Worm (Caenorhabditis elegans) whole organism, mixed stage, embryonic: ENCODE results near the gene snt-7.

ENCODE experiments used
- M03D4.4 ChIP-seq: sonication (generic microtip); optimal IDR thresholded peaks from 2 replicates; lab custom pipeline; 2017; ENCODE audit warnings: mild to moderate bottlenecking, missing genetic modification characterization, missing compliant biosample characterization
- bed-3 ChIP-seq: fragments of 200-800 bp; sonication (Bioruptor generic); optimal IDR thresholded peaks from 3 replicates; lab custom pipeline; 2018; ENCODE audit warnings: mild to moderate bottlenecking, missing genetic modification characterization, moderate library complexity, missing compliant biosample characterization
- blmp-1 ChIP-seq: fragments of 150-350 bp; optimal IDR thresholded peaks from 2 replicates; lab custom pipeline; 2014; ENCODE audit warnings: missing biosample characterization, missing genetic modification characterization
- ceh-39 ChIP-seq: fragments of 150-350 bp; optimal IDR thresholded peaks from 2 replicates; lab custom pipeline; 2014; ENCODE audit warnings: missing biosample characterization, missing genetic modification characterization
- ceh-43 ChIP-seq: fragments of 200-800 bp; sonication (Bioruptor generic); optimal IDR thresholded peaks from 2 replicates; lab custom pipeline; 2018; ENCODE audit warnings: mild to moderate bottlenecking, missing genetic modification characterization, moderate library complexity, missing compliant biosample characterization
- ceh-83 ChIP-seq: fragments of 200-800 bp; sonication (Bioruptor generic); optimal IDR thresholded peaks from 2 replicates; lab custom pipeline; 2018; ENCODE audit warnings: mild to moderate bottlenecking, missing genetic modification characterization, missing compliant biosample characterization
- ces-1 ChIP-seq: fragments of 150-350 bp; optimal IDR thresholded peaks from 2 replicates; lab custom pipeline; 2014; ENCODE audit warnings: missing biosample characterization, missing genetic modification reagents, missing genetic modification characterization
- cnd-1 ChIP-seq: fragments of 200-800 bp; sonication (Bioruptor generic); optimal IDR thresholded peaks from 2 replicates; lab custom pipeline; 2018; ENCODE audit warnings: mild to moderate bottlenecking, missing genetic modification characterization, missing compliant biosample characterization
- drap-1 ChIP-seq: fragments of 200-800 bp; sonication (Bioruptor generic); optimal IDR thresholded peaks from 3 replicates; lab custom pipeline; 2018; ENCODE audit warnings: mild to moderate bottlenecking, missing genetic modification characterization, missing compliant biosample characterization
- elt-1 ChIP-seq: sonication (generic microtip); optimal IDR thresholded peaks from 2 replicates; lab custom pipeline; 2017; ENCODE audit warnings: missing genetic modification characterization, mild to moderate bottlenecking, missing compliant biosample characterization, antibody characterized with exemption, moderate library complexity, borderline replicate concordance; ENCODE audit not compliant: insufficient read depth
- elt-3 ChIP-seq: fragments of 150-350 bp; optimal IDR thresholded peaks from 2 replicates; lab custom pipeline; 2014; ENCODE audit warnings: missing biosample characterization, missing genetic modification characterization
- flh-1 ChIP-seq: fragments of 200-800 bp; sonication (Bioruptor generic); optimal IDR thresholded peaks from 2 replicates; lab custom pipeline; 2018; ENCODE audit warnings: mild to moderate bottlenecking, missing genetic modification characterization, moderate library complexity, missing compliant biosample characterization
- ham-2 ChIP-seq: fragments of 200-800 bp; sonication (Bioruptor generic); optimal IDR thresholded peaks from 2 replicates; lab custom pipeline; 2018; ENCODE audit warnings: mild to moderate bottlenecking, missing genetic modification characterization, missing compliant biosample characterization
- hlh-1 ChIP-seq: fragments of 150-350 bp; optimal IDR thresholded peaks from 2 replicates; lab custom pipeline; 2014; ENCODE audit warnings: missing biosample characterization, missing genetic modification reagents, missing genetic modification characterization
- lin-13 ChIP-seq: fragments of 150-350 bp; optimal IDR thresholded peaks from 2 replicates; lab custom pipeline; 2014; ENCODE audit warnings: missing biosample characterization, missing genetic modification characterization
- lin-32 ChIP-seq: fragments of 200-800 bp; sonication (Bioruptor generic); optimal IDR thresholded peaks from 2 replicates; lab custom pipeline; 2018; ENCODE audit warnings: mild to moderate bottlenecking, missing genetic modification characterization, missing compliant biosample characterization
- lsy-2 ChIP-seq: fragments of 150-350 bp; optimal IDR thresholded peaks from 2 replicates; lab custom pipeline; 2014; ENCODE audit warnings: missing biosample characterization, missing genetic modification characterization
- mab-5 ChIP-seq: fragments of 150-350 bp; optimal IDR thresholded peaks from 2 replicates; lab custom pipeline; 2014; ENCODE audit warnings: missing biosample characterization, missing genetic modification characterization
- mep-1 ChIP-seq: fragments of 150-350 bp; optimal IDR thresholded peaks from 2 replicates; lab custom pipeline; 2017; ENCODE audit warnings: missing biosample characterization, missing genetic modification reagents, missing genetic modification characterization, inconsistent platforms
- mls-2 ChIP-seq: sonication (generic microtip); optimal IDR thresholded peaks from 2 replicates; lab custom pipeline; 2016; ENCODE audit warnings: mild to moderate bottlenecking, missing genetic modification characterization, moderate library complexity, missing compliant biosample characterization
- nhr-12 ChIP-seq: fragments of 150-350 bp; optimal IDR thresholded peaks from 2 replicates; lab custom pipeline; 2014; ENCODE audit warnings: missing biosample characterization, missing genetic modification characterization
- nhr-2 ChIP-seq: fragments of 150-350 bp; optimal IDR thresholded peaks from 2 replicates; lab custom pipeline; 2014; ENCODE audit warnings: missing biosample characterization, missing genetic modification characterization
- nhr-237 ChIP-seq: fragments of 150-350 bp; optimal IDR thresholded peaks from 2 replicates; lab custom pipeline; 2014; ENCODE audit warnings: missing biosample characterization, missing genetic modification characterization
- nhr-28 ChIP-seq: fragments of 150-350 bp; optimal IDR thresholded peaks from 2 replicates; lab custom pipeline; 2014; ENCODE audit warnings: missing biosample characterization, missing genetic modification characterization
- nhr-76 ChIP-seq: sonication (generic microtip); optimal IDR thresholded peaks from 2 replicates; lab custom pipeline; 2017; ENCODE audit warnings: missing biosample characterization, missing genetic modification characterization
- pha-4 ChIP-seq: fragments of 150-350 bp; optimal IDR thresholded peaks from 2 replicates; lab custom pipeline; 2018; ENCODE audit warnings: missing biosample characterization, missing genetic modification reagents, missing genetic modification characterization
- sem-2 ChIP-seq: fragments of 200-800 bp; sonication (Bioruptor generic); optimal IDR thresholded peaks from 2 replicates; lab custom pipeline; 2018; ENCODE audit warnings: mild to moderate bottlenecking, missing genetic modification characterization, missing compliant biosample characterization
- snpc-4 ChIP-seq: fragments of 150-350 bp; optimal IDR thresholded peaks from 2 replicates; lab custom pipeline; 2014; ENCODE audit warnings: missing biosample characterization, missing genetic modification characterization
- sptf-1 ChIP-seq: sonication (generic microtip); optimal IDR thresholded peaks from 2 replicates; lab custom pipeline; 2017; ENCODE audit warnings: mild to moderate bottlenecking, missing genetic modification characterization, moderate library complexity, missing compliant biosample characterization
- tbx-8 ChIP-seq: fragments of 200-800 bp; sonication (Bioruptor generic); optimal IDR thresholded peaks from 2 replicates; lab custom pipeline; 2018; ENCODE audit warnings: mild to moderate bottlenecking, missing genetic modification characterization, moderate library complexity, missing compliant biosample characterization
- unc-120 ChIP-seq: sonication (generic microtip); optimal IDR thresholded peaks from 2 replicates; lab custom pipeline; 2017; ENCODE audit warnings: missing genetic modification characterization, missing compliant biosample characterization; ENCODE audit not compliant: poor library complexity, severe bottlenecking
- unc-39 ChIP-seq: fragments of 150-350 bp; optimal IDR thresholded peaks from 2 replicates; lab custom pipeline; 2014; ENCODE audit warnings: missing biosample characterization, missing genetic modification characterization
- unc-62 ChIP-seq: fragments of 150-350 bp; optimal IDR thresholded peaks from 2 replicates; lab custom pipeline; 2014; ENCODE audit warnings: missing biosample characterization, missing genetic modification reagents, missing genetic modification characterization
- zip-8 ChIP-seq: fragments of 150-350 bp; optimal IDR thresholded peaks from 2 replicates; lab custom pipeline; 2014; ENCODE audit warnings: missing biosample characterization, missing genetic modification characterization
- ztf-11 ChIP-seq: fragments of 150-350 bp; optimal IDR thresholded peaks from 2 replicates; lab custom pipeline; 2014; ENCODE audit warnings: missing biosample characterization, missing genetic modification characterization

The snt-7 gene

DNA sequence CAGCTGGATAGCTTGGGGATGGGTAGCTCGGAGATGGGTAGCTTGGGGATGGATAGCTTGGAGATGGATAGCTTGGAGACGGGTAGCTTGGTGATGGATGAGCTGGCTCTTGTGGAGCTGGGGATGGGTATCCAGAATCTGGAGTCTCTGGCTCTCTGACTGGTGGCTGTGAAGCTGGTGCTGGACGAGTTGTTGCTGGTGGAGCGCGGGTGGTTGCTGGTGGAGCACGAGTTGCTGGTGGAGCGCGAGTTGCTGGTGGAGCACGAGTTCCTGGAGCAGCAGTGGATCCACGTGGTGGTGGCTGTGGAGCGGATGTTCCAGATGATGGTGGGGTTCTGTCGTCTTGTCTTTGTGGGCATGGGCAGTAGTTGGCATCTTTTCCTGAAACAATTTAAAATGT lies 23.7 kb downstream of the snt-7 start:
- TF ChIP-seq nhr-237 (tag; lab: Kevin White, UChicago), result no peak
- no peak for TF ChIP-seq lin-32 (GFP tag; lab: Kevin White, UChicago)
- TF ChIP-seq ztf-11 (tag; lab: Kevin White, UChicago), result no peak
- no peak for TF ChIP-seq mep-1 (tag; lab: Kevin White, UChicago)
- TF ChIP-seq elt-1, result no peak
- no peak for TF ChIP-seq mls-2 (tag; lab: Kevin White, UChicago)
- no peak for TF ChIP-seq sem-2 (GFP tag; lab: Kevin White, UChicago)
- no peak for TF ChIP-seq ceh-83 (GFP tag; lab: Kevin White, UChicago)

DNA sequence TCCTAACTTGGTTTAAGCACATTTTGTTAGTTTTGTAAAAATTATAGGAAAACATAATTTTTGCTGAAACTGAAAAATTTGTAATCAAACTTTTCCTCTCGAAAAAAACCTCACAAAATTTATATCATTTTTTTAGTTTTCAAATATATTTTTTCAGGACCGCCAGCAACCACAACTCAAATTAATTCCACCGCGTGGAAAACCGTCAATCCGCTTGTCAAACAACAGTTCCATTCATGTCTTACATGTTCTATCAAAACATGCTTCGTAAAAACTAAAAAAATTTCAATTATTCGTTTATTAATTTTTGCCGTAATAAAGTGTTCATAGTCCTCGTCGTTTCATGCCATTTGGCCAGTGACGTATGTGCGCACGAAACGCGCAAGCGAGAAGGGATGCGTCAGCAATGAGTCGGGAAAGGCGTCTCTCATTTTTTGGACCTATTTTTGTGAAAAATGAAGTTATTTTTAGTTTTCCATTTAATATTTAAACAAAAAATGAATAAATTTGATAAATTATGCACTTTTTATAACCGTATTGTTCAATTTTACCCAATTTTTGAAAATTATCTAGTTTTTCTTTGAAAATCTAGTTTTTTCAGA lies 25.5 kb downstream of the snt-7 start, which contains the start of gene ucr-2.2:
TSS of gene ucr-2.2 (plus strand) at position 602 of the 602 bp plus-strand sequence.
- TF ChIP-seq cnd-1 (tag; lab: Kevin White, UChicago), result no peak
- peak; percentile 38 for TF ChIP-seq hlh-1 (tag; lab: Kevin White, UChicago)
- no peak for TF ChIP-seq tbx-8 (GFP tag; lab: Kevin White, UChicago)
- no peak for TF ChIP-seq zip-8 (tag; lab: Kevin White, UChicago)
- TF ChIP-seq unc-39 (tag; lab: Kevin White, UChicago), result no peak
- no peak for TF ChIP-seq lin-32 (GFP tag; lab: Kevin White, UChicago)
- no peak for TF ChIP-seq flh-1 (GFP tag; lab: Kevin White, UChicago)
- no peak for TF ChIP-seq elt-3 (tag; lab: Kevin White, UChicago)
- peak; percentile 15 for TF ChIP-seq ceh-43 (GFP tag; lab: Kevin White, UChicago)
- no peak for TF ChIP-seq nhr-2 (tag; lab: Kevin White, UChicago)
- no peak for TF ChIP-seq ces-1
- no peak for TF ChIP-seq ceh-39
- TF ChIP-seq ham-2 (GFP tag; lab: Kevin White, UChicago), result no peak
- TF ChIP-seq drap-1 (GFP tag; lab: Kevin White, UChicago), result peak; percentile 54
- no peak for TF ChIP-seq ceh-83 (GFP tag; lab: Kevin White, UChicago)
- TF ChIP-seq nhr-12 (tag; lab: Kevin White, UChicago), result no peak
- no peak for TF ChIP-seq pha-4 (tag; lab: Kevin White, UChicago)
- TF ChIP-seq blmp-1 (tag; lab: Kevin White, UChicago), result no peak
- peak; percentile 56 for TF ChIP-seq lsy-2
- TF ChIP-seq nhr-237 (tag; lab: Kevin White, UChicago), result peak; percentile 45
- no peak for TF ChIP-seq mab-5
- TF ChIP-seq mep-1 (tag; lab: Kevin White, UChicago), result peak; percentile 73
- TF ChIP-seq M03D4.4, result peak; percentile 57
- no peak for TF ChIP-seq nhr-76 (tag; lab: Kevin White, UChicago)
- no peak for TF ChIP-seq sem-2 (GFP tag; lab: Kevin White, UChicago)
- TF ChIP-seq mls-2 (tag; lab: Kevin White, UChicago), result peak; percentile 19
- peak; percentile 36 for TF ChIP-seq bed-3 (GFP tag; lab: Kevin White, UChicago)
- no peak for TF ChIP-seq snpc-4 (tag; lab: Kevin White, UChicago)
- TF ChIP-seq elt-1, result no peak
- TF ChIP-seq sptf-1 (tag; lab: Kevin White, UChicago), result peak; percentile 70
- peak; percentile 1 for TF ChIP-seq unc-62 (GFP tag; lab: Kevin White, UChicago)
- TF ChIP-seq nhr-28 (tag; lab: Kevin White, UChicago), result no peak
- TF ChIP-seq unc-120 (tag; lab: Kevin White, UChicago), result peak; percentile 63
- no peak for TF ChIP-seq ztf-11 (tag; lab: Kevin White, UChicago)
- peak; percentile 67 for TF ChIP-seq lin-13 (tag; lab: Kevin White, UChicago)

- TF ChIP-seq sem-2 (GFP tag; lab: Kevin White, UChicago), result no peak
- no peak for TF ChIP-seq bed-3 (GFP tag; lab: Kevin White, UChicago)
- TF ChIP-seq lsy-2, result no peak
- TF ChIP-seq nhr-2 (tag; lab: Kevin White, UChicago), result no peak
- no peak for TF ChIP-seq drap-1 (GFP tag; lab: Kevin White, UChicago)
- no peak for TF ChIP-seq ceh-43 (GFP tag; lab: Kevin White, UChicago)
- TF ChIP-seq lin-13 (tag; lab: Kevin White, UChicago), result no peak
- TF ChIP-seq pha-4 (tag; lab: Kevin White, UChicago), result no peak
- TF ChIP-seq snpc-4 (tag; lab: Kevin White, UChicago), result no peak
These were observed 28.0 kb downstream of the snt-7 start for ce11 chrX:15170958-15171357.
